Worm (Caenorhabditis elegans) whole organism, L2 larva: ENCODE data around the gene F09C8.2.

ENCODE experiments used
- C34F6.9 ChIP-seq: fragments of 150-350 bp; optimal IDR thresholded peaks from 2 replicates; lab custom pipeline; 2014; ENCODE audit warnings: missing biosample characterization, missing genetic modification characterization
- F13H6.1 ChIP-seq: sonication (generic microtip); optimal IDR thresholded peaks from 2 replicates; lab custom pipeline; 2016; ENCODE audit warnings: missing genetic modification characterization, missing compliant biosample characterization
- R02D3.7 ChIP-seq: fragments of 150-350 bp; optimal IDR thresholded peaks from 2 replicates; lab custom pipeline; 2014; ENCODE audit warnings: missing biosample characterization, missing genetic modification characterization
- Y55F3AM.14 ChIP-seq: fragments of 200-800 bp; sonication (Bioruptor generic); optimal IDR thresholded peaks from 2 replicates; lab custom pipeline; 2018; ENCODE audit warnings: mild to moderate bottlenecking, missing genetic modification characterization, missing compliant biosample characterization
- ZK546.5 ChIP-seq: sonication (generic microtip); optimal IDR thresholded peaks from 2 replicates; lab custom pipeline; 2017; ENCODE audit warnings: missing biosample characterization, missing genetic modification characterization
- alr-1 ChIP-seq: fragments of 150-350 bp; optimal IDR thresholded peaks from 2 replicates; lab custom pipeline; 2014; ENCODE audit warnings: missing biosample characterization, missing genetic modification characterization
- aly-2 ChIP-seq: fragments of 150-350 bp; optimal IDR thresholded peaks from 2 replicates; lab custom pipeline; 2014; ENCODE audit warnings: missing biosample characterization, missing genetic modification characterization
- ama-1 ChIP-seq: fragments of 150-350 bp; optimal IDR thresholded peaks from 2 replicates; lab custom pipeline; 2018; ENCODE audit warnings: inconsistent platforms
- blmp-1 ChIP-seq: sonication (generic microtip); optimal IDR thresholded peaks from 2 replicates; lab custom pipeline; 2017; ENCODE audit warnings: missing genetic modification characterization, mild to moderate bottlenecking, missing compliant biosample characterization, antibody characterized with exemption, moderate library complexity; ENCODE audit not compliant: insufficient read depth
- ceh-16 ChIP-seq: fragments of 150-350 bp; optimal IDR thresholded peaks from 2 replicates; lab custom pipeline; 2014; ENCODE audit warnings: missing biosample characterization, missing genetic modification characterization
- ceh-82 ChIP-seq: fragments of 150-350 bp; optimal IDR thresholded peaks from 2 replicates; lab custom pipeline; 2014; ENCODE audit warnings: missing biosample characterization, missing genetic modification characterization
- crh-2 ChIP-seq: sonication (generic microtip); optimal IDR thresholded peaks from 2 replicates; lab custom pipeline; 2017; ENCODE audit warnings: missing biosample characterization, missing genetic modification characterization
- dmd-4 ChIP-seq: sonication (generic microtip); optimal IDR thresholded peaks from 2 replicates; lab custom pipeline; 2017; ENCODE audit warnings: missing biosample characterization, missing genetic modification characterization
- egl-27 ChIP-seq: sonication (generic microtip); optimal IDR thresholded peaks from 3 replicates; lab custom pipeline; 2017; ENCODE audit warnings: missing biosample characterization, missing genetic modification reagents, missing genetic modification characterization
- elt-1 ChIP-seq: fragments of 150-350 bp; optimal IDR thresholded peaks from 2 replicates; lab custom pipeline; 2014; ENCODE audit warnings: missing biosample characterization, missing genetic modification characterization
- elt-3 ChIP-seq: sonication (generic microtip); optimal IDR thresholded peaks from 2 replicates; lab custom pipeline; 2017; ENCODE audit warnings: missing biosample characterization, missing genetic modification characterization
- fos-1 ChIP-seq: fragments of 150-350 bp; optimal IDR thresholded peaks from 2 replicates; lab custom pipeline; 2014; ENCODE audit warnings: missing biosample characterization, missing genetic modification characterization
- gmeb-1 ChIP-seq: fragments of 150-350 bp; optimal IDR thresholded peaks from 2 replicates; lab custom pipeline; 2014; ENCODE audit warnings: missing biosample characterization, missing genetic modification characterization
- lin-11 ChIP-seq: fragments of 150-350 bp; sonication (generic microtip); optimal IDR thresholded peaks from 2 replicates; lab custom pipeline; 2014; ENCODE audit warnings: missing biosample characterization, missing genetic modification characterization, inconsistent platforms, mixed read lengths
- lin-13 ChIP-seq: fragments of 150-350 bp; optimal IDR thresholded peaks from 2 replicates; lab custom pipeline; 2014; ENCODE audit warnings: missing biosample characterization, missing genetic modification reagents, missing genetic modification characterization
- lin-39 ChIP-seq: fragments of 150-350 bp; optimal IDR thresholded peaks from 2 replicates; lab custom pipeline; 2014; ENCODE audit warnings: missing biosample characterization, missing genetic modification reagents, missing genetic modification characterization
- lsy-2 ChIP-seq, 2 experiments: fragments of 150-350 bp in 1 of 2; sonication (generic microtip) in 1 of 2; optimal IDR thresholded peaks; 2 replicates each; lab custom pipeline; 2014 to 2017; ENCODE audit warnings: missing biosample characterization in 2 of 2, missing genetic modification characterization in 2 of 2
- mab-5 ChIP-seq: fragments of 150-350 bp; optimal IDR thresholded peaks from 2 replicates; lab custom pipeline; 2014; ENCODE audit warnings: missing biosample characterization, missing genetic modification characterization
- mbf-1 ChIP-seq: sonication (generic microtip); optimal IDR thresholded peaks from 2 replicates; lab custom pipeline; 2017; ENCODE audit warnings: missing biosample characterization, missing genetic modification characterization
- mdl-1 ChIP-seq, 2 experiments: fragments of 150-350 bp in 1 of 2; sonication (generic microtip) in 1 of 2; optimal IDR thresholded peaks; 2 replicates each; lab custom pipeline; 2017; ENCODE audit warnings: missing biosample characterization in 2 of 2, missing genetic modification characterization in 2 of 2
- nhr-10 ChIP-seq: sonication (generic microtip); optimal IDR thresholded peaks from 2 replicates; lab custom pipeline; 2017; ENCODE audit warnings: missing biosample characterization, missing genetic modification characterization
- nhr-11 ChIP-seq: fragments of 150-350 bp; optimal IDR thresholded peaks from 2 replicates; lab custom pipeline; 2014; ENCODE audit warnings: missing biosample characterization, missing genetic modification characterization
- nhr-12 ChIP-seq: fragments of 150-350 bp; optimal IDR thresholded peaks from 2 replicates; lab custom pipeline; 2014; ENCODE audit warnings: missing biosample characterization, missing genetic modification characterization
- nhr-129 ChIP-seq: fragments of 150-350 bp; optimal IDR thresholded peaks from 2 replicates; lab custom pipeline; 2014; ENCODE audit warnings: missing biosample characterization, missing genetic modification characterization
- nhr-21 ChIP-seq: fragments of 150-350 bp; optimal IDR thresholded peaks from 2 replicates; lab custom pipeline; 2014; ENCODE audit warnings: missing biosample characterization, missing genetic modification characterization
- nhr-23 ChIP-seq: fragments of 150-350 bp; optimal IDR thresholded peaks from 2 replicates; lab custom pipeline; 2014; ENCODE audit warnings: missing biosample characterization, missing genetic modification reagents, missing genetic modification characterization
- nhr-237 ChIP-seq: fragments of 150-350 bp; optimal IDR thresholded peaks from 2 replicates; lab custom pipeline; 2014; ENCODE audit warnings: missing biosample characterization, missing genetic modification characterization
- nhr-25 ChIP-seq: fragments of 150-350 bp; sonication (generic microtip); optimal IDR thresholded peaks from 3 replicates; lab custom pipeline; 2014; ENCODE audit warnings: missing biosample characterization, missing genetic modification characterization
- nhr-6 ChIP-seq: fragments of 150-350 bp; optimal IDR thresholded peaks from 2 replicates; lab custom pipeline; 2014; ENCODE audit warnings: missing biosample characterization, missing genetic modification characterization
- nhr-77 ChIP-seq: fragments of 150-350 bp; optimal IDR thresholded peaks from 2 replicates; lab custom pipeline; 2014; ENCODE audit warnings: missing biosample characterization, missing genetic modification characterization
- peb-1 ChIP-seq: fragments of 150-350 bp; optimal IDR thresholded peaks from 2 replicates; lab custom pipeline; 2014; ENCODE audit warnings: missing biosample characterization, missing genetic modification characterization
- sem-4 ChIP-seq: fragments of 150-350 bp; optimal IDR thresholded peaks from 2 replicates; lab custom pipeline; 2014; ENCODE audit warnings: missing biosample characterization, missing genetic modification reagents, missing genetic modification characterization
- skn-1 ChIP-seq: sonication (generic microtip); optimal IDR thresholded peaks from 2 replicates; lab custom pipeline; 2017; ENCODE audit warnings: missing biosample characterization, missing genetic modification characterization
- sma-3 ChIP-seq: sonication (generic microtip); optimal IDR thresholded peaks from 2 replicates; lab custom pipeline; 2016; ENCODE audit warnings: missing genetic modification reagents, missing genetic modification characterization, missing compliant biosample characterization
- sma-9 ChIP-seq, 2 experiments: fragments of 150-350 bp in 1 of 2; sonication (generic microtip) in 1 of 2; optimal IDR thresholded peaks; 2 replicates each; lab custom pipeline; 2014 to 2016; ENCODE audit warnings: missing genetic modification characterization in 2 of 2, mild to moderate bottlenecking in 1 of 2, missing biosample characterization in 1 of 2, missing compliant biosample characterization in 1 of 2, missing genetic modification reagents in 1 of 2, moderate library complexity in 1 of 2
- snpc-4 ChIP-seq: fragments of 150-350 bp; optimal IDR thresholded peaks from 2 replicates; lab custom pipeline; 2014; ENCODE audit warnings: missing biosample characterization, missing genetic modification characterization
- unc-39 ChIP-seq: fragments of 150-350 bp; optimal IDR thresholded peaks from 2 replicates; lab custom pipeline; 2014; ENCODE audit warnings: missing biosample characterization, missing genetic modification characterization
- unc-55 ChIP-seq: fragments of 150-350 bp; sonication (generic microtip); optimal IDR thresholded peaks from 3 replicates; lab custom pipeline; 2014; ENCODE audit warnings: missing biosample characterization, missing genetic modification reagents, missing genetic modification characterization
- unc-62 ChIP-seq: fragments of 150-350 bp; optimal IDR thresholded peaks from 2 replicates; lab custom pipeline; 2014; ENCODE audit warnings: missing biosample characterization, missing genetic modification reagents, missing genetic modification characterization
- zag-1 ChIP-seq: fragments of 150-350 bp; optimal IDR thresholded peaks from 2 replicates; lab custom pipeline; 2014; ENCODE audit warnings: missing biosample characterization, missing genetic modification characterization
- ztf-1 ChIP-seq: fragments of 200-800 bp; sonication (Bioruptor generic); conservative IDR thresholded peaks from 2 replicates; pipeline ENCODE4 v1.3.6; 2022; ENCODE audit warnings: missing genetic modification characterization, missing compliant biosample characterization
- ztf-11 ChIP-seq: sonication (generic microtip); optimal IDR thresholded peaks from 2 replicates; lab custom pipeline; 2017; ENCODE audit warnings: missing biosample characterization, missing genetic modification characterization
- ztf-4 ChIP-seq: fragments of 150-350 bp; optimal IDR thresholded peaks from 2 replicates; lab custom pipeline; 2014; ENCODE audit warnings: missing biosample characterization, missing genetic modification characterization

F09C8.2 gene

DNA sequence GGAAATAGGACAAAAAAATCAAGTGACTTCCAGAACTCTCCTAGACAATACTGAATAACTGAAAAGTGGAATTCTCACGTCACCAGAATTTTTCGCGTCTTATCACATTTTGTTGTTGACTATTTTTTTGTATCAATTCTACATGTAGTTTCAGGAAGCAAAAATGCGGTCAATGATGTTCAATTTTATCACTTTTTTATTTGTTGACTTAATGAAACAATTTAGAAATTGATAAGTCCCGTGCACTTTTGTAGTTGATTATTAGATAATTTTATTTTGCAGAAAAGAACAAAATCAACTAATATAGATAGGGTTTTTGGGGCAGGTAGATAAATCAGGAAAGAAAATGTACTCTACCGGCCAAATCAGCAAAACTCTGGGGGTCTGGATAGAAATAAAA, 16.6 kb downstream of the F09C8.2 start:
- peak; percentile 27 for TF ChIP-seq fos-1 (tag; lab: Kevin White, UChicago)
- no peak for TF ChIP-seq sma-3
- TF ChIP-seq crh-2 (tag; lab: Kevin White, UChicago) = peak; percentile 34
- peak; percentile 15 for TF ChIP-seq sma-9 (GFP tag; optimal IDR thresholded peaks at IDR 0.05; lab: Kevin White, UChicago)
- TF ChIP-seq sma-9 (tag; optimal IDR thresholded peaks at IDR 0.05; lab: Kevin White, UChicago) = no peak

DNA sequence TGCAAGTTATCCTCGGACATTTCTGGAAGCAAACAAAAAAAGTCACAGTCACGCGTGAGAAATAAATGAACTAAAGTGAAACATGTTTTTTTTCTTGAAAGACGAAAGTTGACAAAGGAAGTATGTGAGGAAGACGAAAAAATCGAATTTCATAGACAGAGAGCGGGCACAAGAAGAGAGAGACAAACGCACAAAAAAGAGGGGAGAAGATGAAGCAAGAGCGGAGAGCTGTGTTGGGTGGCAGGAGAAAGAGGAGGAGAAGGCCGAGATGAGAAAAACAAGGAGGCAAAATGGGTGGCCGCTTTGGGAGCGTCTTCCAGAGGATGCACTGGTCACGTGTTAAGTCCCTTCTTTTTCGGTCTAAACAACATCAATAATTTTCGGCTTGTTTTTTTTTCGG, 18.0 kb downstream of the F09C8.2 start, which contains the start of gene ZK1073.1:
TSS of gene ZK1073.1 (minus strand) at position 72 of the 400 bp plus-strand sequence.
- TF ChIP-seq nhr-6 (tag; lab: Kevin White, UChicago) (no peak), elt-1 (no peak), dmd-4 (tag; lab: Kevin White, UChicago) (no peak), nhr-129 (tag; lab: Kevin White, UChicago) (peak; percentile 86), nhr-237 (tag; lab: Kevin White, UChicago) (no peak), nhr-12 (tag; lab: Kevin White, UChicago) (no peak), ztf-1 (GFP tag; lab: Robert Waterston, UW) (no peak), ztf-4 (tag; lab: Kevin White, UChicago) (no peak), nhr-21 (tag; lab: Kevin White, UChicago) (no peak), lin-11 (no peak), ama-1 (lab: Kevin White, UChicago) (no peak), alr-1 (no peak), lin-39 (no peak), sma-3 (no peak), R02D3.7 (no peak), Y55F3AM.14 (no peak), unc-62 (GFP tag; lab: Kevin White, UChicago) (no peak), peb-1 (tag; lab: Kevin White, UChicago) (no peak), C34F6.9 (tag; lab: Kevin White, UChicago) (peak; percentile 65), ceh-82 (tag; lab: Kevin White, UChicago) (no peak), mdl-1 (tag; optimal IDR thresholded peaks at IDR 0.05; lab: Kevin White, UChicago) (peak; percentile 25 to 78), gmeb-1 (tag; lab: Kevin White, UChicago) (no peak), nhr-11 (no peak), sma-9 (GFP tag; optimal IDR thresholded peaks at IDR 0.05; lab: Kevin White, UChicago) (peak; percentile 41), sma-9 (tag; optimal IDR thresholded peaks at IDR 0.05; lab: Kevin White, UChicago) (no peak), nhr-10 (tag; lab: Kevin White, UChicago) (no peak), skn-1 (tag; lab: Kevin White, UChicago) (no peak), lin-13 (GFP tag; lab: Kevin White, UChicago) (no peak), egl-27 (tag; lab: Kevin White, UChicago) (no peak), F13H6.1 (tag; lab: Kevin White, UChicago) (peak; percentile 64), elt-3 (no peak), snpc-4 (tag; lab: Kevin White, UChicago) (peak; percentile 26), sem-4 (tag; lab: Kevin White, UChicago) (no peak), nhr-23 (tag; lab: Kevin White, UChicago) (no peak), aly-2 (tag; lab: Kevin White, UChicago) (no peak), nhr-77 (tag; lab: Kevin White, UChicago) (no peak), nhr-25 (tag; lab: Kevin White, UChicago) (no peak), ceh-16 (no peak), fos-1 (tag; lab: Kevin White, UChicago) (no peak), unc-55 (GFP tag; lab: Kevin White, UChicago) (peak; percentile 71), crh-2 (tag; lab: Kevin White, UChicago) (peak; percentile 9), zag-1 (peak; percentile 75), ztf-11 (no peak), unc-39 (tag; lab: Kevin White, UChicago) (no peak), lsy-2 (tag; optimal IDR thresholded peaks at IDR 0.05; lab: Kevin White, UChicago) (peak in 1 of 2 experiments; percentile 39), ZK546.5 (no peak), blmp-1 (tag; lab: Kevin White, UChicago) (no peak), mab-5 (peak; percentile 24), mbf-1 (tag; lab: Kevin White, UChicago) (no peak)
